Worm (Caenorhabditis elegans): ENCODE results near the gene idpp-16.

- no peak for TF ChIP-seq ceh-100 (GFP tag; IDR thresholded peaks at IDR 0.05)
- TF ChIP-seq pha-4 (tag; optimal IDR thresholded peaks at IDR 0.05), result no peak
- no peak for TF ChIP-seq unc-130 (GFP tag; optimal IDR thresholded peaks at IDR 0.05)
- TF ChIP-seq unc-62 (GFP tag; optimal IDR thresholded peaks at IDR 0.05), result no peak
- no peak for TF ChIP-seq Y53F4B.3 (GFP tag; IDR thresholded peaks at IDR 0.05)
- no peak for TF ChIP-seq nhr-80 (tag; optimal IDR thresholded peaks at IDR 0.05)
- TF ChIP-seq ztf-26 (tag; optimal IDR thresholded peaks at IDR 0.05), result no peak
These were observed 12.9 kb downstream of the idpp-16 start, which contains the start of gene srx-80 for ce11 chrV:11593427-11593826.
